Fruit fly (Drosophila melanogaster): ENCODE measurements around the gene Mcm6.

The Mcm6 gene

DNA sequence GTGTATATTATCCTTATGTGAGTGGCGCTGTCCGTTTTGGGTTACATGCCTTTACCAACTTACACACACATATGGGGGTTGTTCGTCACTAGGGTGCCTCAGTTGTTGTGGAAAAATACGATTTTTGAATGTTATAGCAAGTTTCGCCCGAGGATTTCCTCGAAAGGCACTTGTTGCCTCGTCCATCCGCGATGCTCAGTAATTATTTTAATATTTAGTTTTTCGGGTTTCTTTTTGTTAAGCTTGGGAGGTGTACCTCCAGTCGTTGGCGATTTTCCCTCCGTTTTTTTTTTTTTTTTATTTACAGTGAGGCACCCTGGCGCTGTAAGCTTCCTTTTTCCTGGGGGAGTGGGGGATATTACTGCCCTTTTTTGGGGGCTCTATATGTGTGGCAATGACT, 22.3 kb downstream of the Mcm6 start (continued):
- peak; percentile 65; the same call in 1 of the 2 replicates for TF ChIP-seq ara (GFP tag; IDR thresholded peaks at IDR 0.05)
- peak; percentile 32; the same call in 1 of the 2 replicates for TF ChIP-seq Oaz (GFP tag; IDR thresholded peaks at IDR 0.05)
- peak; percentile 44 for TF ChIP-seq Mes4 (GFP tag; optimal IDR thresholded peaks at IDR 0.05)
- no peak for TF ChIP-seq zf30C (GFP tag; optimal IDR thresholded peaks at IDR 0.05)
- TF ChIP-seq cg (GFP tag; optimal IDR thresholded peaks at IDR 0.05): peak; percentile 35
- peak; percentile 64 for TF ChIP-seq CG14050 (GFP tag; IDR thresholded peaks at IDR 0.05)
- TF ChIP-seq ems (GFP tag; optimal IDR thresholded peaks at IDR 0.05): peak; percentile 61
- peak; percentile 65 for TF ChIP-seq bcd (GFP tag; optimal IDR thresholded peaks at IDR 0.05)
- TF ChIP-seq fru (optimal IDR thresholded peaks at IDR 0.05): no peak
- peak; percentile 79 for TF ChIP-seq PHDP (tag; optimal IDR thresholded peaks at IDR 0.05)
- TF ChIP-seq Myb (GFP tag; optimal IDR thresholded peaks at IDR 0.05): peak; percentile 45
- no peak for TF ChIP-seq crp (GFP tag; optimal IDR thresholded peaks at IDR 0.05)
- no peak for TF ChIP-seq btn (GFP tag; optimal IDR thresholded peaks at IDR 0.05)
- TF ChIP-seq sc (optimal IDR thresholded peaks at IDR 0.05): no peak
- TF ChIP-seq sc (GFP tag; optimal IDR thresholded peaks at IDR 0.05): no peak
- no peak for TF ChIP-seq sim (GFP tag; IDR thresholded peaks at IDR 0.05)
- no peak for TF ChIP-seq Adf1 (GFP tag; IDR thresholded peaks at IDR 0.05)
- TF ChIP-seq CG6854 (GFP tag; optimal IDR thresholded peaks at IDR 0.05): peak; percentile 74
- no peak for TF ChIP-seq ab (GFP tag; optimal IDR thresholded peaks at IDR 0.05)
- peak; percentile 24 for TF ChIP-seq Hr3 (GFP tag; optimal IDR thresholded peaks at IDR 0.05)
- TF ChIP-seq CG10274 (GFP tag; optimal IDR thresholded peaks at IDR 0.05): no peak
- no peak for TF ChIP-seq Sin3A (optimal IDR thresholded peaks at IDR 0.05)
- peak; percentile 49; the same call in 1 of the 2 replicates for TF ChIP-seq onecut (GFP tag; IDR thresholded peaks at IDR 0.05)
- peak; percentile 61 to 74 for TF ChIP-seq bsh (GFP tag; optimal IDR thresholded peaks at IDR 0.05)
- peak; percentile 78 for TF ChIP-seq CG6765 (GFP tag; optimal IDR thresholded peaks at IDR 0.05)
- no peak for TF ChIP-seq CG17186 (GFP tag; optimal IDR thresholded peaks at IDR 0.05)
- TF ChIP-seq esg (GFP tag; conservative IDR thresholded peaks at IDR 0.05): peak; percentile 59
- TF ChIP-seq Ssrp (tag; optimal IDR thresholded peaks at IDR 0.05): peak; percentile 30
- TF ChIP-seq CG3838 (GFP tag; optimal IDR thresholded peaks at IDR 0.05): no peak
- TF ChIP-seq CG11247 (GFP tag; IDR thresholded peaks at IDR 0.05): peak; percentile 41; the same call in 1 of the 2 replicates

DNA sequence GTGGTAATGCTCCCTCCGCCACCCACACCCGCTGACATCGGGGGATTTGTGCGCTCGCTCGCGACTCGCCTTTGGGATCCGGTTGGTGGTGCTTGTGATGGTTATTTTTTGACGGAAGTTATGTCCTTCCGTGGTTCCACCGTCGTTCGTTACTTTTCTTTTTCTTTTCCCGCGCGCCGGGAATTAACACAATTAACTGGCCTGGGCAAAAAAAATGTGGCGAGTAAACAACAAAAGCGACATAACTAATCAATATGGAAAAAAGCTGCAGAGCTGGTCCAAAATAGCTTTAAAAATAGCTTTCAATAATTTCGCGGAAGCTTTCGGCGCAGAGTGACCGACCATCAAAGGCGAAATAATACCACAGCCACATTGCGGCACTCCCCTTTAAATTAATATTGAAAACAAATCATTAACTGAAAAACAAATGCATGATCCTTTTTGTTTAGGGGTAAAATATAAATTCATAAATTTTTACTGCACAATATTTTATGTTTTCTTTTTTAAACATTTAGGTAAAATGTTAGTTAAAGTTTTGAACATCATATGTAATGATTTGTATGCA, 24.1 kb downstream of the Mcm6 start, which contains the start of gene CG14440:
Gene CG14440, minus strand, starts transcription at position 320 of the 565 bp plus-strand sequence.
- TF ChIP-seq CG13287 (GFP tag; IDR thresholded peaks at IDR 0.05; ENCODE audit: partially characterized antibody) (peak; percentile 12; the same call in 1 of the 2 replicates), cato (GFP tag; optimal IDR thresholded peaks at IDR 0.05; ENCODE audit: borderline replicate concordance) (no peak), CG8359 (GFP tag; optimal IDR thresholded peaks at IDR 0.05; ENCODE audit: borderline replicate concordance) (no peak), dimm (GFP tag; IDR thresholded peaks at IDR 0.05) (no peak), D19A (tag; optimal IDR thresholded peaks at IDR 0.05) (no peak), HHEX (GFP tag; optimal IDR thresholded peaks at IDR 0.05) (no peak), CG2875 (GFP tag; optimal IDR thresholded peaks at IDR 0.05) (no peak), Poxn (GFP tag; IDR thresholded peaks at IDR 0.05) (no peak), zfh1 (GFP tag; IDR thresholded peaks at IDR 0.05) (no peak), CG4854 (GFP tag; optimal IDR thresholded peaks at IDR 0.05) (no peak), lilli (GFP tag; optimal IDR thresholded peaks at IDR 0.05) (no peak), CG6272 (GFP tag; IDR thresholded peaks at IDR 0.05) (no peak), jigr1 (GFP tag; IDR thresholded peaks at IDR 0.05) (no peak), gce (GFP tag; IDR thresholded peaks at IDR 0.05) (no peak), Hr39 (optimal IDR thresholded peaks at IDR 0.05) (no peak), CG4360 (GFP tag; IDR thresholded peaks at IDR 0.05) (no peak), onecut (GFP tag; IDR thresholded peaks at IDR 0.05) (peak; percentile 90), ftz-f1 (GFP tag; optimal IDR thresholded peaks at IDR 0.05) (no peak), Pdp1 (GFP tag; optimal IDR thresholded peaks at IDR 0.05) (peak in 1 of 2 experiments; percentile 51), Lhr (GFP tag; optimal IDR thresholded peaks at IDR 0.05) (peak; percentile 7), CG10321 (GFP tag; IDR thresholded peaks at IDR 0.05) (no peak), CG10267 (tag; optimal IDR thresholded peaks at IDR 0.05) (no peak), CG10959 (GFP tag; IDR thresholded peaks at IDR 0.05) (no peak), Fer2 (tag; optimal IDR thresholded peaks at IDR 0.05) (no peak)
